Worm (Caenorhabditis elegans) whole organism, young adult: ENCODE data around the gene nep-16.

Source experiments
- B0019.2 ChIP-seq: fragments of 200-800 bp; sonication (Bioruptor generic); conservative IDR thresholded peaks from 2 replicates; pipeline ENCODE4 v1.3.6; 2022; ENCODE audit warnings: missing genetic modification reagents, missing genetic modification characterization, missing compliant biosample characterization
- B0261.1 ChIP-seq: sonication (generic microtip); optimal IDR thresholded peaks from 2 replicates; lab custom pipeline; 2016; ENCODE audit warnings: mild to moderate bottlenecking, missing genetic modification characterization, moderate library complexity, missing compliant biosample characterization
- B0336.3 ChIP-seq: fragments of 200-800 bp; sonication (Bioruptor generic); IDR thresholded peaks from 2 replicates; pipeline ENCODE4 v1.3.6; 2022; ENCODE audit warnings: missing genetic modification characterization, missing compliant biosample characterization
- C17E4.6 ChIP-seq: fragments of 200-800 bp; sonication (Bioruptor generic); IDR thresholded peaks from 2 replicates; pipeline ENCODE4 v1.3.6; 2022; ENCODE audit warnings: missing genetic modification reagents, missing genetic modification characterization, missing compliant biosample characterization
- D2030.7 ChIP-seq: fragments of 200-800 bp; sonication (Bioruptor generic); IDR thresholded peaks from 2 replicates; pipeline ENCODE4 v1.3.6; 2022; ENCODE audit warnings: missing genetic modification reagents, missing genetic modification characterization, missing compliant biosample characterization
- F22D6.2 ChIP-seq: sonication (generic microtip); optimal IDR thresholded peaks from 2 replicates; lab custom pipeline; 2016; ENCODE audit warnings: mild to moderate bottlenecking, missing genetic modification characterization, missing compliant biosample characterization
- F39B2.1 ChIP-seq: fragments of 200-800 bp; sonication (Bioruptor generic); IDR thresholded peaks from 2 replicates; pipeline ENCODE4 v1.3.6; 2022; ENCODE audit warnings: missing genetic modification reagents, missing genetic modification characterization, missing compliant biosample characterization
- K12H6.12 ChIP-seq: fragments of 200-800 bp; sonication (Bioruptor generic); optimal IDR thresholded peaks from 2 replicates; lab custom pipeline; 2018; ENCODE audit warnings: mild to moderate bottlenecking, missing genetic modification characterization, missing compliant biosample characterization
- T07F8.4 ChIP-seq: sonication (generic microtip); optimal IDR thresholded peaks from 2 replicates; lab custom pipeline; 2016; ENCODE audit warnings: mild to moderate bottlenecking, missing genetic modification characterization, moderate library complexity, missing compliant biosample characterization
- Y56A3A.18 ChIP-seq: fragments of 200-800 bp; sonication (Bioruptor generic); IDR thresholded peaks from 2 replicates; pipeline ENCODE4 v1.3.6; 2022; ENCODE audit warnings: missing genetic modification reagents, missing genetic modification characterization, missing compliant biosample characterization
- ama-1 ChIP-seq, 3 experiments: fragments of 150-350 bp in 1 of 3; sonication (generic microtip) in 2 of 3; optimal IDR thresholded peaks; 2 replicates each; lab custom pipeline; 2014 to 2018; ENCODE audit warnings: missing biosample characterization in 2 of 3, missing genetic modification characterization in 2 of 3, missing genetic modification reagents in 2 of 3
- bed-1 ChIP-seq: fragments of 200-800 bp; sonication (Bioruptor generic); IDR thresholded peaks from 2 replicates; pipeline ENCODE4 v1.3.6; 2022; ENCODE audit warnings: missing genetic modification reagents, missing genetic modification characterization, missing compliant biosample characterization
- ccch-3 ChIP-seq: fragments of 200-800 bp; sonication (Bioruptor generic); optimal IDR thresholded peaks from 2 replicates; lab custom pipeline; 2018; ENCODE audit warnings: mild to moderate bottlenecking, missing genetic modification characterization, missing compliant biosample characterization
- ceh-40 ChIP-seq: fragments of 200-800 bp; sonication (Bioruptor generic); IDR thresholded peaks from 2 replicates; pipeline ENCODE4 v1.3.6; 2022; ENCODE audit warnings: missing genetic modification characterization, missing compliant biosample characterization
- dox-1 ChIP-seq: fragments of 200-800 bp; sonication (Bioruptor generic); IDR thresholded peaks from 2 replicates; pipeline ENCODE4 v1.3.6; 2022; ENCODE audit warnings: missing genetic modification reagents, missing genetic modification characterization, missing compliant biosample characterization
- egl-18 ChIP-seq: fragments of 200-800 bp; sonication (Bioruptor generic); IDR thresholded peaks from 2 replicates; pipeline ENCODE4 v1.3.6; 2022; ENCODE audit warnings: missing genetic modification reagents, missing genetic modification characterization, missing compliant biosample characterization
- egl-44 ChIP-seq: fragments of 200-800 bp; sonication (Bioruptor generic); IDR thresholded peaks from 2 replicates; pipeline ENCODE4 v1.3.6; 2022; ENCODE audit warnings: missing genetic modification reagents, missing genetic modification characterization, missing compliant biosample characterization
- ets-4 ChIP-seq: fragments of 200-800 bp; sonication (Bioruptor generic); optimal IDR thresholded peaks from 2 replicates; lab custom pipeline; 2018; ENCODE audit warnings: mild to moderate bottlenecking, missing genetic modification characterization, missing compliant biosample characterization
- him-1 ChIP-seq: sonication (generic microtip); optimal IDR thresholded peaks from 2 replicates; lab custom pipeline; 2016; ENCODE audit warnings: missing genotype, missing genetic modification reagents, missing genetic modification characterization, missing compliant biosample characterization
- hrde-1 ChIP-seq: sonication (generic microtip); optimal IDR thresholded peaks from 2 replicates; lab custom pipeline; 2016; ENCODE audit warnings: missing genetic modification characterization, mild to moderate bottlenecking, missing compliant biosample characterization, moderate library complexity, missing genotype, missing genetic modification reagents, borderline replicate concordance
- lin-35 ChIP-seq, 3 experiments: fragments of 150-350 bp in 2 of 3; sonication (generic microtip) in 1 of 3; optimal IDR thresholded peaks; 2 replicates each; lab custom pipeline; 2014 to 2018; ENCODE audit warnings: missing biosample characterization in 3 of 3, missing genetic modification characterization in 3 of 3, missing genetic modification reagents in 3 of 3
- lin-40 ChIP-seq: sonication (generic microtip); optimal IDR thresholded peaks from 2 replicates; lab custom pipeline; 2016; ENCODE audit warnings: missing genetic modification characterization, mild to moderate bottlenecking, missing compliant biosample characterization, missing genotype, missing genetic modification reagents
- madf-10 ChIP-seq: sonication (generic microtip); optimal IDR thresholded peaks from 2 replicates; lab custom pipeline; 2016; ENCODE audit warnings: mild to moderate bottlenecking, missing genetic modification characterization, missing compliant biosample characterization
- madf-6 ChIP-seq: fragments of 200-800 bp; sonication (Bioruptor generic); IDR thresholded peaks from 2 replicates; pipeline ENCODE4 v1.3.6; 2022; ENCODE audit warnings: missing genetic modification reagents, missing genetic modification characterization, missing compliant biosample characterization
- mcd-1 ChIP-seq: fragments of 200-800 bp; sonication (Bioruptor generic); IDR thresholded peaks from 2 replicates; pipeline ENCODE4 v1.3.6; 2022; ENCODE audit warnings: missing genetic modification reagents, missing genetic modification characterization, missing compliant biosample characterization
- mxl-1 ChIP-seq: sonication (generic microtip); optimal IDR thresholded peaks from 2 replicates; lab custom pipeline; 2016; ENCODE audit warnings: missing genetic modification characterization, missing compliant biosample characterization
- nfya-1 ChIP-seq: sonication (generic microtip); optimal IDR thresholded peaks from 2 replicates; lab custom pipeline; 2017; ENCODE audit warnings: antibody characterized with exemption, missing compliant biosample characterization, missing genetic modification characterization, borderline replicate concordance; ENCODE audit not compliant: insufficient read depth
- nhr-179 ChIP-seq: sonication (generic microtip); optimal IDR thresholded peaks from 2 replicates; lab custom pipeline; 2016; ENCODE audit warnings: mild to moderate bottlenecking, missing genetic modification characterization, missing compliant biosample characterization
- nhr-80 ChIP-seq: sonication (generic microtip); optimal IDR thresholded peaks from 2 replicates; lab custom pipeline; 2016; ENCODE audit warnings: missing genetic modification characterization, missing compliant biosample characterization
- rec-8 ChIP-seq, 2 experiments: sonication (generic microtip); optimal IDR thresholded peaks; 2 replicates each; lab custom pipeline; 2016; ENCODE audit warnings: mild to moderate bottlenecking in 2 of 2, missing genetic modification characterization in 2 of 2, missing genetic modification reagents in 2 of 2, missing genotype in 2 of 2, missing biosample characterization in 1 of 2, missing compliant biosample characterization in 1 of 2, moderate library complexity in 1 of 2
- rpc-1 ChIP-seq, 2 experiments: fragments of 150-350 bp in 1 of 2; sonication (generic microtip) in 1 of 2; optimal IDR thresholded peaks; 2 replicates each; lab custom pipeline; 2014 to 2018; ENCODE audit warnings: missing biosample characterization in 1 of 2, missing genetic modification characterization in 1 of 2, missing genetic modification reagents in 1 of 2, missing genotype in 1 of 2
- sea-2 ChIP-seq: fragments of 200-800 bp; sonication (Bioruptor generic); IDR thresholded peaks from 2 replicates; pipeline ENCODE4 v1.3.6; 2022; ENCODE audit warnings: missing genetic modification characterization, missing compliant biosample characterization
- snpc-1.3 ChIP-seq: sonication (generic microtip); optimal IDR thresholded peaks from 2 replicates; lab custom pipeline; 2017; ENCODE audit warnings: missing genetic modification characterization, mild to moderate bottlenecking, missing compliant biosample characterization, antibody characterized with exemption, moderate library complexity, missing genotype, missing genetic modification reagents; ENCODE audit not compliant: insufficient read depth
- snpc-4 ChIP-seq, 5 experiments: fragments of 150-350 bp in 1 of 5; sonication (generic microtip) in 4 of 5; optimal IDR thresholded peaks; 2 replicates each; lab custom pipeline; 2014 to 2018; ENCODE audit warnings: missing genetic modification characterization in 5 of 5, missing biosample characterization in 3 of 5, antibody characterized with exemption in 2 of 5, mild to moderate bottlenecking in 2 of 5, missing compliant biosample characterization in 2 of 5, missing genotype in 2 of 5, moderate library complexity in 2 of 5, missing genetic modification reagents in 1 of 5
- unc-62 ChIP-seq: fragments of 150-350 bp; optimal IDR thresholded peaks from 2 replicates; lab custom pipeline; 2014; ENCODE audit warnings: missing biosample characterization, missing genetic modification reagents, missing genetic modification characterization
- xnd-1 ChIP-seq: sonication (generic microtip); optimal IDR thresholded peaks from 2 replicates; lab custom pipeline; 2016; ENCODE audit warnings: missing genotype, missing genetic modification reagents, missing genetic modification characterization, missing compliant biosample characterization
- ztf-18 ChIP-seq: sonication (generic microtip); optimal IDR thresholded peaks from 2 replicates; lab custom pipeline; 2016; ENCODE audit warnings: missing genotype, mild to moderate bottlenecking, missing genetic modification characterization, missing compliant biosample characterization

Gene nep-16

ce11 chrIV:7650433-7650832 lies 8.8 kb upstream of the nep-16 start:
- TF ChIP-seq B0336.3 (no peak), nhr-179 (tag; lab: Kevin White, UChicago) (no peak), lin-35 (GFP tag; optimal IDR thresholded peaks at IDR 0.05; lab: Kevin White, UChicago) (no peak), lin-40 (tag; lab: Kevin White, UChicago) (no peak), ets-4 (GFP tag; lab: Kevin White, UChicago) (no peak), egl-18 (GFP tag; lab: Robert Waterston, UW) (no peak)
- TF ChIP-seq, all 124 proteins: peak for 0

- TF ChIP-seq dox-1 (GFP tag; lab: Robert Waterston, UW) = no peak
- no peak for TF ChIP-seq egl-18 (GFP tag; lab: Robert Waterston, UW)
- TF ChIP-seq madf-6 (GFP tag; lab: Robert Waterston, UW) = no peak
- no peak for TF ChIP-seq sea-2 (GFP tag; lab: Robert Waterston, UW)
- no peak for TF ChIP-seq T07F8.4 (tag; lab: Kevin White, UChicago)
- no peak for TF ChIP-seq snpc-4 (GFP tag; optimal IDR thresholded peaks at IDR 0.05; lab: Kevin White, UChicago)
- TF ChIP-seq snpc-4 (tag; optimal IDR thresholded peaks at IDR 0.05; lab: Kevin White, UChicago) = no peak
- TF ChIP-seq B0019.2 (GFP tag; lab: Robert Waterston, UW) = no peak
- TF ChIP-seq madf-10 = no peak
- TF ChIP-seq egl-44 (GFP tag; lab: Robert Waterston, UW) = no peak
- TF ChIP-seq hrde-1 (tag; lab: Kevin White, UChicago) = no peak
- TF ChIP-seq C17E4.6 (GFP tag; lab: Robert Waterston, UW) = no peak
- no peak for TF ChIP-seq B0261.1 (tag; lab: Kevin White, UChicago)
- TF ChIP-seq mcd-1 = no peak
- TF ChIP-seq rec-8 (tag; optimal IDR thresholded peaks at IDR 0.05; lab: Kevin White, UChicago) = no peak
- no peak for TF ChIP-seq bed-1 (GFP tag; lab: Robert Waterston, UW)
- TF ChIP-seq D2030.7 = no peak
- no peak for TF ChIP-seq nhr-80 (tag; lab: Kevin White, UChicago)
Measured at ce11 chrIV:7646861-7647260, 5.2 kb upstream of the nep-16 start.

- TF ChIP-seq ccch-3 (GFP tag; lab: Kevin White, UChicago) (no peak), hrde-1 (tag; lab: Kevin White, UChicago) (no peak), mxl-1 (tag; lab: Kevin White, UChicago) (no peak), B0336.3 (no peak), ztf-18 (tag; lab: Kevin White, UChicago) (no peak), nfya-1 (tag; lab: Kevin White, UChicago) (no peak), snpc-1.3 (no peak)
Measured at ce11 chrIV:7646119-7646518, 4.5 kb upstream of the nep-16 start, which contains the start of gene hmg-5. Gene hmg-5, minus strand, starts transcription at chrIV:7646219.

- TF ChIP-seq K12H6.12 (no peak), dox-1 (GFP tag; lab: Robert Waterston, UW) (no peak), rpc-1 (optimal IDR thresholded peaks at IDR 0.05; lab: Kevin White, UChicago) (no peak), rpc-1 (tag; optimal IDR thresholded peaks at IDR 0.05; lab: Kevin White, UChicago) (no peak), egl-18 (GFP tag; lab: Robert Waterston, UW) (no peak), ceh-40 (no peak), ama-1 (optimal IDR thresholded peaks at IDR 0.05; lab: Kevin White, UChicago) (no peak), ama-1 (GFP tag; optimal IDR thresholded peaks at IDR 0.05; lab: Kevin White, UChicago) (no peak), him-1 (tag; lab: Kevin White, UChicago) (no peak), F39B2.1 (GFP tag; lab: Robert Waterston, UW) (no peak), xnd-1 (no peak), Y56A3A.18 (GFP tag; lab: Robert Waterston, UW) (no peak), unc-62 (no peak), F22D6.2 (tag; lab: Kevin White, UChicago) (no peak)
Measured at ce11 chrIV:7642971-7643370, 1.3 kb upstream of the nep-16 start, which contains the start of gene nlp-20. Gene nlp-20, minus strand, starts transcription at chrIV:7643071.
